Worm (Caenorhabditis elegans) whole organism, L2 larva: ENCODE data around the gene twk-42.

Source experiments
- F13H6.1 ChIP-seq: sonication (generic microtip); optimal IDR thresholded peaks from 2 replicates; lab custom pipeline; 2016; ENCODE audit warnings: missing genetic modification characterization, missing compliant biosample characterization
- R02D3.7 ChIP-seq: fragments of 150-350 bp; optimal IDR thresholded peaks from 2 replicates; lab custom pipeline; 2014; ENCODE audit warnings: missing biosample characterization, missing genetic modification characterization
- Y55F3AM.14 ChIP-seq: fragments of 200-800 bp; sonication (Bioruptor generic); optimal IDR thresholded peaks from 2 replicates; lab custom pipeline; 2018; ENCODE audit warnings: mild to moderate bottlenecking, missing genetic modification characterization, missing compliant biosample characterization
- ZK546.5 ChIP-seq: sonication (generic microtip); optimal IDR thresholded peaks from 2 replicates; lab custom pipeline; 2017; ENCODE audit warnings: missing biosample characterization, missing genetic modification characterization
- aly-2 ChIP-seq: fragments of 150-350 bp; optimal IDR thresholded peaks from 2 replicates; lab custom pipeline; 2014; ENCODE audit warnings: missing biosample characterization, missing genetic modification characterization
- blmp-1 ChIP-seq: sonication (generic microtip); optimal IDR thresholded peaks from 2 replicates; lab custom pipeline; 2017; ENCODE audit warnings: missing genetic modification characterization, mild to moderate bottlenecking, missing compliant biosample characterization, antibody characterized with exemption, moderate library complexity; ENCODE audit not compliant: insufficient read depth
- ceh-16 ChIP-seq: fragments of 150-350 bp; optimal IDR thresholded peaks from 2 replicates; lab custom pipeline; 2014; ENCODE audit warnings: missing biosample characterization, missing genetic modification characterization
- crh-2 ChIP-seq: sonication (generic microtip); optimal IDR thresholded peaks from 2 replicates; lab custom pipeline; 2017; ENCODE audit warnings: missing biosample characterization, missing genetic modification characterization
- dmd-4 ChIP-seq: sonication (generic microtip); optimal IDR thresholded peaks from 2 replicates; lab custom pipeline; 2017; ENCODE audit warnings: missing biosample characterization, missing genetic modification characterization
- egl-27 ChIP-seq: sonication (generic microtip); optimal IDR thresholded peaks from 3 replicates; lab custom pipeline; 2017; ENCODE audit warnings: missing biosample characterization, missing genetic modification reagents, missing genetic modification characterization
- elt-1 ChIP-seq: fragments of 150-350 bp; optimal IDR thresholded peaks from 2 replicates; lab custom pipeline; 2014; ENCODE audit warnings: missing biosample characterization, missing genetic modification characterization
- fos-1 ChIP-seq: fragments of 150-350 bp; optimal IDR thresholded peaks from 2 replicates; lab custom pipeline; 2014; ENCODE audit warnings: missing biosample characterization, missing genetic modification characterization
- lin-11 ChIP-seq: fragments of 150-350 bp; sonication (generic microtip); optimal IDR thresholded peaks from 2 replicates; lab custom pipeline; 2014; ENCODE audit warnings: missing biosample characterization, missing genetic modification characterization, inconsistent platforms, mixed read lengths
- lin-13 ChIP-seq: fragments of 150-350 bp; optimal IDR thresholded peaks from 2 replicates; lab custom pipeline; 2014; ENCODE audit warnings: missing biosample characterization, missing genetic modification reagents, missing genetic modification characterization
- mab-5 ChIP-seq: fragments of 150-350 bp; optimal IDR thresholded peaks from 2 replicates; lab custom pipeline; 2014; ENCODE audit warnings: missing biosample characterization, missing genetic modification characterization
- mbf-1 ChIP-seq: sonication (generic microtip); optimal IDR thresholded peaks from 2 replicates; lab custom pipeline; 2017; ENCODE audit warnings: missing biosample characterization, missing genetic modification characterization
- mdl-1 ChIP-seq, 2 experiments: fragments of 150-350 bp in 1 of 2; sonication (generic microtip) in 1 of 2; optimal IDR thresholded peaks; 2 replicates each; lab custom pipeline; 2017; ENCODE audit warnings: missing biosample characterization in 2 of 2, missing genetic modification characterization in 2 of 2
- nhr-10 ChIP-seq: sonication (generic microtip); optimal IDR thresholded peaks from 2 replicates; lab custom pipeline; 2017; ENCODE audit warnings: missing biosample characterization, missing genetic modification characterization
- nhr-11 ChIP-seq: fragments of 150-350 bp; optimal IDR thresholded peaks from 2 replicates; lab custom pipeline; 2014; ENCODE audit warnings: missing biosample characterization, missing genetic modification characterization
- nhr-12 ChIP-seq: fragments of 150-350 bp; optimal IDR thresholded peaks from 2 replicates; lab custom pipeline; 2014; ENCODE audit warnings: missing biosample characterization, missing genetic modification characterization
- nhr-129 ChIP-seq: fragments of 150-350 bp; optimal IDR thresholded peaks from 2 replicates; lab custom pipeline; 2014; ENCODE audit warnings: missing biosample characterization, missing genetic modification characterization
- nhr-21 ChIP-seq: fragments of 150-350 bp; optimal IDR thresholded peaks from 2 replicates; lab custom pipeline; 2014; ENCODE audit warnings: missing biosample characterization, missing genetic modification characterization
- nhr-23 ChIP-seq: fragments of 150-350 bp; optimal IDR thresholded peaks from 2 replicates; lab custom pipeline; 2014; ENCODE audit warnings: missing biosample characterization, missing genetic modification reagents, missing genetic modification characterization
- nhr-237 ChIP-seq: fragments of 150-350 bp; optimal IDR thresholded peaks from 2 replicates; lab custom pipeline; 2014; ENCODE audit warnings: missing biosample characterization, missing genetic modification characterization
- nhr-25 ChIP-seq: fragments of 150-350 bp; sonication (generic microtip); optimal IDR thresholded peaks from 3 replicates; lab custom pipeline; 2014; ENCODE audit warnings: missing biosample characterization, missing genetic modification characterization
- nhr-77 ChIP-seq: fragments of 150-350 bp; optimal IDR thresholded peaks from 2 replicates; lab custom pipeline; 2014; ENCODE audit warnings: missing biosample characterization, missing genetic modification characterization
- peb-1 ChIP-seq: fragments of 150-350 bp; optimal IDR thresholded peaks from 2 replicates; lab custom pipeline; 2014; ENCODE audit warnings: missing biosample characterization, missing genetic modification characterization
- sem-4 ChIP-seq: fragments of 150-350 bp; optimal IDR thresholded peaks from 2 replicates; lab custom pipeline; 2014; ENCODE audit warnings: missing biosample characterization, missing genetic modification reagents, missing genetic modification characterization
- sma-3 ChIP-seq: sonication (generic microtip); optimal IDR thresholded peaks from 2 replicates; lab custom pipeline; 2016; ENCODE audit warnings: missing genetic modification reagents, missing genetic modification characterization, missing compliant biosample characterization
- sma-9 ChIP-seq, 2 experiments: fragments of 150-350 bp in 1 of 2; sonication (generic microtip) in 1 of 2; optimal IDR thresholded peaks; 2 replicates each; lab custom pipeline; 2014 to 2016; ENCODE audit warnings: missing genetic modification characterization in 2 of 2, mild to moderate bottlenecking in 1 of 2, missing biosample characterization in 1 of 2, missing compliant biosample characterization in 1 of 2, missing genetic modification reagents in 1 of 2, moderate library complexity in 1 of 2
- snpc-4 ChIP-seq: fragments of 150-350 bp; optimal IDR thresholded peaks from 2 replicates; lab custom pipeline; 2014; ENCODE audit warnings: missing biosample characterization, missing genetic modification characterization
- unc-55 ChIP-seq: fragments of 150-350 bp; sonication (generic microtip); optimal IDR thresholded peaks from 3 replicates; lab custom pipeline; 2014; ENCODE audit warnings: missing biosample characterization, missing genetic modification reagents, missing genetic modification characterization
- unc-62 ChIP-seq: fragments of 150-350 bp; optimal IDR thresholded peaks from 2 replicates; lab custom pipeline; 2014; ENCODE audit warnings: missing biosample characterization, missing genetic modification reagents, missing genetic modification characterization
- zag-1 ChIP-seq: fragments of 150-350 bp; optimal IDR thresholded peaks from 2 replicates; lab custom pipeline; 2014; ENCODE audit warnings: missing biosample characterization, missing genetic modification characterization
- ztf-11 ChIP-seq: sonication (generic microtip); optimal IDR thresholded peaks from 2 replicates; lab custom pipeline; 2017; ENCODE audit warnings: missing biosample characterization, missing genetic modification characterization
- ztf-4 ChIP-seq: fragments of 150-350 bp; optimal IDR thresholded peaks from 2 replicates; lab custom pipeline; 2014; ENCODE audit warnings: missing biosample characterization, missing genetic modification characterization

The twk-42 gene

DNA sequence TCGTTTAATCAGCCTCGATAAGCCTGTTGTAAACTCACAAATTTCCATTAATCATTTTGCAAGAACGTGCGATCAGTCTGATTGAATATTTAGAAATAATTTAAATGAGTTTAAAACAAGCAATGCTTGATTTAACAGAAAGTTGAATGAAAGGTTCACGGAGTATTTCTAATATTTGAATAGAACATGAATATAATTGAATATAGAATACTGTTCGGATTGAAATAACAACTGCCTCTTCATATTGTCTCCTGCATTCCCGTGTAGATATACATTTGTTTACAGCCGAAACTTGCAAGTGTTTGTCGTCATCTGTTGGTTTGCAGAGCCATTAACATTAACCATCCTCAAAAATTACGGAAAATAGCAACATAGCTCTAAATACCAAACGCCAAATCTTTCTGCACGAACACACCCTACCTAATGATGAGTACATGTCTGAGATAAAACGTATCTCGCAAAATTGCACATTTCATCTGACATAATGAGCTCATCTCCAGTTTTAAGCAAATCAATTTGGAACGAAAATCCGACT, 31.6 kb downstream of the twk-42 start, which contains the start of the genes Y26G10.5 and srh-32:
Gene Y26G10.5 (minus strand): TSS at position 101 of the 535 bp plus-strand sequence.
Gene srh-32 (plus strand): TSS at position 485 of the 535 bp plus-strand sequence.
- TF ChIP-seq nhr-77 (tag; lab: Kevin White, UChicago) (no peak), mdl-1 (tag; optimal IDR thresholded peaks at IDR 0.05; lab: Kevin White, UChicago) (no peak), R02D3.7 (tag; lab: Kevin White, UChicago) (no peak), unc-55 (GFP tag; lab: Kevin White, UChicago) (no peak), nhr-129 (tag; lab: Kevin White, UChicago) (no peak), unc-62 (GFP tag; lab: Kevin White, UChicago) (no peak), mbf-1 (no peak), dmd-4 (no peak), nhr-10 (no peak)

DNA sequence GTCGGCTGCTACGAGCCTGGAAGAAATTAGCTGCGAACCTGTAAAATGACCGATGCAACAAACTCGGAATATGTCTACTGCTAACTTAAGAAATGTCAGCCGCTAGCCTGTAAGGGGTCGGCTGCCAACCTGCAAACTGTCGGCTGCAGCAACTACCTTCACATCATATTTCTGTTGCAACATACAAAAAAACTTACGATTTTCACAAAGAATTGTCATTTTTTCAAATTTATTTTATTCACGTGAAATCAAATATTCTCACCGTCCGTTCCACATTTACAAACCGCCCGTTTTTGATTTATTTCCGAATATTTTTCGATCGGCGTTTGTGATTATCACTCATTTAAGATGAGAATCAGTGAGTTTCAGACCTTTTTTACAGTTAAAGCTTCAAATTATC, 32.8 kb downstream of the twk-42 start, which contains the start of gene Y26G10.6:
Gene Y26G10.6 (plus strand): TSS at position 301 of the 400 bp plus-strand sequence.
- TF ChIP-seq sma-3 (GFP tag; lab: Kevin White, UChicago): no peak
- TF ChIP-seq Y55F3AM.14 (GFP tag; lab: Kevin White, UChicago): no peak
- TF ChIP-seq crh-2 (tag; lab: Kevin White, UChicago): no peak
- no peak for TF ChIP-seq ZK546.5 (tag; lab: Kevin White, UChicago)
- no peak for TF ChIP-seq dmd-4

DNA sequence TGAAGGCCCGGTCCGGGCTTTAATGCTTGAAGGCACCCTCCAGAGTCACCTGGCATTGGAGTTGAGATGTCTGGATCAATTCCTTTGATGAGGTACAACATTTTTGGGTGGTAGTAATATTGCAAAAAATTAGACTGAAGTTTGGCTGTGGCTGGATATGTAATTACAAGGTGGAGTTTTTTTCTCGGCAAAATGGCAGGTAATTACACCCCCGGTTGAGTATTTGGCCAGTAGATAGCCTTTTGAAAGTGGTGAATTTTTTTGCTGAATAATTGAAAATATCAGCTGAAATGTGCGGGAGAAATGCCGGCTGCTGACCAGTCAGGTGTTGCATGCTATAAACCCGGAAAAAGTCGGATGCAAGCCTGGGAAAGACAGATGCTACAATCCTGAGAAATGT, 33.3 kb downstream of the twk-42 start, which contains the start of gene Y26G10.4:
Gene Y26G10.4 (minus strand): TSS at position 101 of the 400 bp plus-strand sequence.
- no peak for TF ChIP-seq nhr-11 (tag; lab: Kevin White, UChicago)
- TF ChIP-seq nhr-237 (tag; lab: Kevin White, UChicago): no peak
- no peak for TF ChIP-seq mdl-1 (tag; optimal IDR thresholded peaks at IDR 0.05; lab: Kevin White, UChicago)
- no peak for TF ChIP-seq F13H6.1
- TF ChIP-seq, all 48 proteins: peak for 0

DNA sequence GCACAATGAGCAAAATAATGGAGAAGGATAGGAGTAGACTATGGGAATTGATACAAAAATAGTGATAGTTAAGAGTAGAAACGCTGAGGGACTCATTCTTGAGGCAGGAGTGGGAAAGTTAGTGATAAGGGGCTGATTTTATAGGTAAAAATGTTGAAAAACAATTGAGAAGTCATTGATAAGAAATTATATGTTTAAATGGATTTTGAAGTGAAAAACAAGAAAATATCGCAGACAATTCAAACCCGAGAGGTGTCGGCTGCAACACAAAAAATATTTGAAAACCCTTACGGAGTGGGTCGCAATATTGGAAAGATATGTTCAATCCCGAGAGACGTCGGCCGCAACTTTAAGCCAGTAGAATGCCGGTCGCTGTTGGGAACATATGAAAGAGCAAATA, 35.7 kb downstream of the twk-42 start, which contains the start of gene spp-29:
Gene spp-29 (minus strand): TSS at position 101 of the 400 bp plus-strand sequence.
- TF ChIP-seq nhr-129 (tag; lab: Kevin White, UChicago): no peak
- no peak for TF ChIP-seq ztf-4 (tag; lab: Kevin White, UChicago)
- no peak for TF ChIP-seq aly-2 (tag; lab: Kevin White, UChicago)
- no peak for TF ChIP-seq zag-1 (tag; lab: Kevin White, UChicago)

DNA sequence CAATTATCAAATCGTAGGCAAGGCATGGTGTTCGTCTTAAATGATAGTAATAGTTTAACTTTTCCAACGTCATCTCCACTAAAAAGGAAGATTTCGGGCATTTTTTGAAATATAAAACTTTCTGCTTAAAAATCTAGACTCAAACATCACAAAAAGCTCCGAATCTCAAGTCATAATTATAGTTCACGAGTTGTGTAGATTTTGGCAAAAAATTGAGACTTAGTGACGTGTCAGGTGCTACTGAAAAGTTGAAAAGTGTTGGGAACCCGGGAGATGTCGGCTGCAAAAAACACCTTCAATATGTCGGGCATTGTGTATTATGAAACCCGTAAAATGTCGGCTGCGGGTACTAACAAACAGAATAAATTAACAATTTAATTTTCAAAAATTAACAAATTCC, 36.6 kb downstream of the twk-42 start, which contains the start of gene Y26G10.1:
Gene Y26G10.1 (minus strand): TSS at position 101 of the 400 bp plus-strand sequence.
- TF ChIP-seq sma-9 (GFP tag; optimal IDR thresholded peaks at IDR 0.05; lab: Kevin White, UChicago): no peak
- TF ChIP-seq sma-9 (tag; optimal IDR thresholded peaks at IDR 0.05; lab: Kevin White, UChicago): no peak
- no peak for TF ChIP-seq mbf-1
- no peak for TF ChIP-seq mdl-1 (tag; optimal IDR thresholded peaks at IDR 0.05; lab: Kevin White, UChicago)
- no peak for TF ChIP-seq lin-13
- no peak for TF ChIP-seq ztf-4 (tag; lab: Kevin White, UChicago)
- no peak for TF ChIP-seq nhr-25 (tag; lab: Kevin White, UChicago)
- no peak for TF ChIP-seq sem-4 (tag; lab: Kevin White, UChicago)
- no peak for TF ChIP-seq nhr-23
- TF ChIP-seq nhr-21 (tag; lab: Kevin White, UChicago): no peak
- no peak for TF ChIP-seq nhr-12
- no peak for TF ChIP-seq mab-5
- no peak for TF ChIP-seq nhr-129 (tag; lab: Kevin White, UChicago)

DNA sequence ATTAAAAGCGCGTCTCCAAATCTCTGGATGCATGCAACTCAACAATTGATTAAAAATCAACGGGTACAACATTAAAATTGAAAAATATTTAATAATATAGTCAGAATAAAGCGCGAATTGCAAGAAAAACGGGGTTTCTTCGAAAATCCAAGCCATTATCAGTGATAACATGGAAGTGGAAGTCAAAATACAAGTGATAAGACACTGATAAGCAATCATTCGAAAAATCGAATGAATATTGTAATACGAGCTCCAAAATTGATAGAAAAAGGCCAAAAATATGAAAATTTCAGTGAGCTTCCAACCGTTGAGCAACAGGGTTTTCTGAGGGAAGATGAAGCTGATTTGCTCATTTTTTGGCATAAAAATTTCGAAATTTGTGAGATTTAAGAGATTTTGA, 38.2 kb downstream of the twk-42 start:
- TF ChIP-seq ztf-4 (tag; lab: Kevin White, UChicago) (no peak), elt-1 (tag; lab: Kevin White, UChicago) (no peak), lin-13 (no peak), fos-1 (tag; lab: Kevin White, UChicago) (peak; percentile 25)

DNA sequence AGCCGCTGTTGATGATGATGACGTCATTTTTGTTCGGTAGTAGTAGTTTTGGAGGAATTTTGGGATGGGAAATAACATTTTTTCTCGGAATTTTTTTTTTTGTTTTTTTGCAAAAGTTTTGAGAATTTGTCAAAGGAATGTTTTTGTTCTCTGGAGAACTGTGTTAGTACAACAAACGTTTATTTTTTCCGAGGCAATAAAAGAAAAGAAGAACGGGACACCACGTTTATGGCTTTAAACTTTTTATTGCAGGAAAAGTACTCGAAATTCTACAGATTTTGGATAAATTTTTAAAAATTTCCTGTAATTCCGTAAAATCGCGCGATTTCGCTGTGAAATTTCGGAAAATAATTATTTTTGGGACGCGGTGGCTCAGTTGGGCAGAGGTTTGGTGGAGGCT, 41.5 kb downstream of the twk-42 start, which contains the start of gene F59A1.13:
Gene F59A1.13 (minus strand): TSS at position 101 of the 400 bp plus-strand sequence.
- no peak for TF ChIP-seq Y55F3AM.14 (GFP tag; lab: Kevin White, UChicago)
- TF ChIP-seq peb-1 (tag; lab: Kevin White, UChicago): no peak
- TF ChIP-seq blmp-1 (tag; lab: Kevin White, UChicago): no peak
- no peak for TF ChIP-seq nhr-12
- TF ChIP-seq egl-27 (tag; lab: Kevin White, UChicago): no peak
- TF ChIP-seq ceh-16: no peak
- TF ChIP-seq sma-3 (GFP tag; lab: Kevin White, UChicago): no peak
- TF ChIP-seq snpc-4 (tag; lab: Kevin White, UChicago): no peak
- TF ChIP-seq lin-11 (tag; lab: Kevin White, UChicago): no peak
- TF ChIP-seq ztf-11 (tag; lab: Kevin White, UChicago): no peak
- no peak for TF ChIP-seq nhr-11 (tag; lab: Kevin White, UChicago)
- TF ChIP-seq nhr-129 (tag; lab: Kevin White, UChicago): no peak
